Worm (Caenorhabditis elegans) whole organism, young adult: ENCODE data around the gene zip-10.

Source experiments
- B0019.2 ChIP-seq: fragments of 200-800 bp; sonication (Bioruptor generic); conservative IDR thresholded peaks from 2 replicates; pipeline ENCODE4 v1.3.6; 2022; ENCODE audit warnings: missing genetic modification reagents, missing genetic modification characterization, missing compliant biosample characterization
- B0035.1 ChIP-seq: sonication (generic microtip); optimal IDR thresholded peaks from 2 replicates; lab custom pipeline; 2016; ENCODE audit warnings: missing genetic modification characterization, mild to moderate bottlenecking, missing compliant biosample characterization, missing genotype, missing genetic modification reagents
- C17E4.6 ChIP-seq: fragments of 200-800 bp; sonication (Bioruptor generic); IDR thresholded peaks from 2 replicates; pipeline ENCODE4 v1.3.6; 2022; ENCODE audit warnings: missing genetic modification reagents, missing genetic modification characterization, missing compliant biosample characterization
- D2030.7 ChIP-seq: fragments of 200-800 bp; sonication (Bioruptor generic); IDR thresholded peaks from 2 replicates; pipeline ENCODE4 v1.3.6; 2022; ENCODE audit warnings: missing genetic modification reagents, missing genetic modification characterization, missing compliant biosample characterization
- F10E7.11 ChIP-seq: sonication (generic microtip); optimal IDR thresholded peaks from 2 replicates; lab custom pipeline; 2017; ENCODE audit warnings: mild to moderate bottlenecking, missing genetic modification characterization, moderate library complexity, missing compliant biosample characterization
- F33H1.4 ChIP-seq: fragments of 200-800 bp; sonication (Bioruptor generic); IDR thresholded peaks from 2 replicates; pipeline ENCODE4 v1.3.6; 2022; ENCODE audit warnings: missing genetic modification reagents, missing genetic modification characterization, missing compliant biosample characterization
- F39B2.1 ChIP-seq: fragments of 200-800 bp; sonication (Bioruptor generic); IDR thresholded peaks from 2 replicates; pipeline ENCODE4 v1.3.6; 2022; ENCODE audit warnings: missing genetic modification reagents, missing genetic modification characterization, missing compliant biosample characterization
- F52B5.7 ChIP-seq: sonication (generic microtip); optimal IDR thresholded peaks from 2 replicates; lab custom pipeline; 2016; ENCODE audit warnings: mild to moderate bottlenecking, missing genetic modification characterization, missing compliant biosample characterization
- F55B11.4 ChIP-seq: sonication (generic microtip); optimal IDR thresholded peaks from 2 replicates; lab custom pipeline; 2016; ENCODE audit warnings: missing compliant biosample characterization, missing genetic modification characterization, borderline replicate concordance; ENCODE audit not compliant: insufficient read depth
- F57A8.1 ChIP-seq: fragments of 200-800 bp; sonication (Bioruptor generic); optimal IDR thresholded peaks from 2 replicates; lab custom pipeline; 2018; ENCODE audit warnings: mild to moderate bottlenecking, missing genetic modification characterization, moderate library complexity, missing compliant biosample characterization
- F57C9.4 ChIP-seq: sonication (generic microtip); optimal IDR thresholded peaks from 2 replicates; lab custom pipeline; 2017; ENCODE audit warnings: mild to moderate bottlenecking, missing genetic modification characterization, missing compliant biosample characterization
- akir-1 ChIP-seq: fragments of 200-800 bp; sonication (Bioruptor generic); optimal IDR thresholded peaks from 2 replicates; lab custom pipeline; 2018; ENCODE audit warnings: mild to moderate bottlenecking, missing genetic modification characterization, moderate library complexity, missing compliant biosample characterization
- attf-5 ChIP-seq: fragments of 200-800 bp; sonication (Bioruptor generic); optimal IDR thresholded peaks from 2 replicates; lab custom pipeline; 2018; ENCODE audit warnings: mild to moderate bottlenecking, missing genetic modification characterization, missing compliant biosample characterization
- cebp-1 ChIP-seq, 2 experiments: fragments of 200-800 bp in 1 of 2; sonication (Bioruptor generic) in 1 of 2; sonication (generic microtip) in 1 of 2; IDR thresholded peaks in 1 of 2; optimal IDR thresholded peaks in 1 of 2; 2 replicates each; pipeline versions ENCODE4 v1.3.6 to Lab custom; 2017 to 2022; ENCODE audit warnings: missing compliant biosample characterization in 2 of 2, missing genetic modification characterization in 2 of 2, mild to moderate bottlenecking in 1 of 2, missing genetic modification reagents in 1 of 2, moderate library complexity in 1 of 2
- ceh-100 ChIP-seq: fragments of 200-800 bp; sonication (Bioruptor generic); IDR thresholded peaks from 2 replicates; pipeline ENCODE4 v1.3.6; 2022; ENCODE audit warnings: missing genetic modification reagents, missing genetic modification characterization, missing compliant biosample characterization
- ceh-27 ChIP-seq: fragments of 200-800 bp; sonication (Bioruptor generic); optimal IDR thresholded peaks from 2 replicates; lab custom pipeline; 2018; ENCODE audit warnings: mild to moderate bottlenecking, missing genetic modification characterization, moderate library complexity, missing compliant biosample characterization
- ceh-58 ChIP-seq: fragments of 200-800 bp; sonication (Bioruptor generic); IDR thresholded peaks from 2 replicates; pipeline ENCODE4 v1.3.6; 2022; ENCODE audit warnings: missing genetic modification characterization, missing compliant biosample characterization
- chd-7 ChIP-seq: sonication (generic microtip); optimal IDR thresholded peaks from 2 replicates; lab custom pipeline; 2016; ENCODE audit warnings: mild to moderate bottlenecking, missing genetic modification characterization, moderate library complexity, missing compliant biosample characterization
- dox-1 ChIP-seq: fragments of 200-800 bp; sonication (Bioruptor generic); IDR thresholded peaks from 2 replicates; pipeline ENCODE4 v1.3.6; 2022; ENCODE audit warnings: missing genetic modification reagents, missing genetic modification characterization, missing compliant biosample characterization
- efl-1 ChIP-seq: fragments of 150-350 bp; optimal IDR thresholded peaks from 2 replicates; lab custom pipeline; 2014; ENCODE audit warnings: missing biosample characterization, missing genetic modification reagents, missing genetic modification characterization
- ekl-4 ChIP-seq: fragments of 200-800 bp; sonication (Bioruptor generic); IDR thresholded peaks from 2 replicates; pipeline ENCODE4 v1.3.6; 2022; ENCODE audit warnings: missing genetic modification reagents, missing genetic modification characterization, missing compliant biosample characterization
- ets-4 ChIP-seq: fragments of 200-800 bp; sonication (Bioruptor generic); optimal IDR thresholded peaks from 2 replicates; lab custom pipeline; 2018; ENCODE audit warnings: mild to moderate bottlenecking, missing genetic modification characterization, missing compliant biosample characterization
- fkh-3 ChIP-seq: sonication (generic microtip); optimal IDR thresholded peaks from 2 replicates; lab custom pipeline; 2016; ENCODE audit warnings: mild to moderate bottlenecking, missing genetic modification characterization, missing compliant biosample characterization
- hlh-26 ChIP-seq: fragments of 200-800 bp; sonication (Bioruptor generic); conservative IDR thresholded peaks from 2 replicates; pipeline ENCODE4 v1.3.6; 2022; ENCODE audit warnings: missing genetic modification reagents, missing genetic modification characterization, missing compliant biosample characterization
- hmg-20 ChIP-seq: fragments of 200-800 bp; sonication (Bioruptor generic); IDR thresholded peaks from 2 replicates; pipeline ENCODE4 v1.3.6; 2022; ENCODE audit warnings: missing genetic modification reagents, missing genetic modification characterization, missing compliant biosample characterization
- hrde-1 ChIP-seq: sonication (generic microtip); optimal IDR thresholded peaks from 2 replicates; lab custom pipeline; 2016; ENCODE audit warnings: missing genetic modification characterization, mild to moderate bottlenecking, missing compliant biosample characterization, moderate library complexity, missing genotype, missing genetic modification reagents, borderline replicate concordance
- hsf-1 ChIP-seq: fragments of 200-800 bp; sonication (Bioruptor generic); IDR thresholded peaks from 2 replicates; pipeline ENCODE4 v1.3.6; 2022; ENCODE audit warnings: missing genetic modification reagents, missing genetic modification characterization, missing compliant biosample characterization
- lag-1 ChIP-seq: fragments of 200-800 bp; sonication (Bioruptor generic); IDR thresholded peaks from 2 replicates; pipeline ENCODE4 v1.3.6; 2022; ENCODE audit warnings: missing genetic modification reagents, missing genetic modification characterization, missing compliant biosample characterization
- let-526 ChIP-seq: fragments of 200-800 bp; sonication (Bioruptor generic); IDR thresholded peaks from 2 replicates; pipeline ENCODE4 v1.3.6; 2022; ENCODE audit warnings: missing genetic modification reagents, missing genetic modification characterization, missing compliant biosample characterization
- lin-35 ChIP-seq, 3 experiments: fragments of 150-350 bp in 2 of 3; sonication (generic microtip) in 1 of 3; optimal IDR thresholded peaks; 2 replicates each; lab custom pipeline; 2014 to 2018; ENCODE audit warnings: missing biosample characterization in 3 of 3, missing genetic modification characterization in 3 of 3, missing genetic modification reagents in 3 of 3
- lin-40 ChIP-seq: sonication (generic microtip); optimal IDR thresholded peaks from 2 replicates; lab custom pipeline; 2016; ENCODE audit warnings: missing genetic modification characterization, mild to moderate bottlenecking, missing compliant biosample characterization, missing genotype, missing genetic modification reagents
- lin-54 ChIP-seq: fragments of 200-800 bp; sonication (Bioruptor generic); optimal IDR thresholded peaks from 2 replicates; lab custom pipeline; 2018; ENCODE audit warnings: mild to moderate bottlenecking, missing genetic modification characterization, missing compliant biosample characterization
- madf-10 ChIP-seq: sonication (generic microtip); optimal IDR thresholded peaks from 2 replicates; lab custom pipeline; 2016; ENCODE audit warnings: mild to moderate bottlenecking, missing genetic modification characterization, missing compliant biosample characterization
- mes-4 ChIP-seq: sonication (generic microtip); optimal IDR thresholded peaks from 2 replicates; lab custom pipeline; 2016; ENCODE audit warnings: missing genotype, missing genetic modification characterization, missing compliant biosample characterization
- nhr-80 ChIP-seq: sonication (generic microtip); optimal IDR thresholded peaks from 2 replicates; lab custom pipeline; 2016; ENCODE audit warnings: missing genetic modification characterization, missing compliant biosample characterization
- pbrm-1 ChIP-seq: fragments of 200-800 bp; sonication (Bioruptor generic); IDR thresholded peaks from 2 replicates; pipeline ENCODE4 v1.3.6; 2022; ENCODE audit warnings: missing genetic modification reagents, missing genetic modification characterization, missing compliant biosample characterization
- pha-4 ChIP-seq: fragments of 150-350 bp; sonication (generic microtip); optimal IDR thresholded peaks from 2 replicates; lab custom pipeline; 2014; ENCODE audit warnings: missing biosample characterization, missing genetic modification reagents, missing genetic modification characterization
- rcor-1 ChIP-seq: fragments of 200-800 bp; sonication (Bioruptor generic); IDR thresholded peaks from 2 replicates; pipeline ENCODE4 v1.3.6; 2022; ENCODE audit warnings: missing genetic modification reagents, missing genetic modification characterization, missing compliant biosample characterization
- sdz-38 ChIP-seq: sonication (generic microtip); optimal IDR thresholded peaks from 2 replicates; lab custom pipeline; 2016; ENCODE audit warnings: missing genotype, missing genetic modification characterization, missing compliant biosample characterization
- snpc-1.1 ChIP-seq: sonication (generic microtip); optimal IDR thresholded peaks from 2 replicates; lab custom pipeline; 2017; ENCODE audit warnings: missing genetic modification characterization, mild to moderate bottlenecking, missing compliant biosample characterization, antibody characterized with exemption, moderate library complexity, missing genotype, missing genetic modification reagents; ENCODE audit not compliant: insufficient read depth
- somi-1 ChIP-seq: fragments of 200-800 bp; sonication (Bioruptor generic); optimal IDR thresholded peaks from 2 replicates; lab custom pipeline; 2018; ENCODE audit warnings: mild to moderate bottlenecking, missing genetic modification characterization, missing compliant biosample characterization
- unc-130 ChIP-seq: sonication (generic microtip); optimal IDR thresholded peaks from 2 replicates; lab custom pipeline; 2016; ENCODE audit warnings: missing genetic modification reagents, missing genetic modification characterization, missing compliant biosample characterization
- ztf-26 ChIP-seq: sonication (generic microtip); optimal IDR thresholded peaks from 2 replicates; lab custom pipeline; 2017; ENCODE audit warnings: missing genetic modification characterization, missing compliant biosample characterization
- ztf-3 ChIP-seq: fragments of 200-800 bp; sonication (Bioruptor generic); optimal IDR thresholded peaks from 2 replicates; lab custom pipeline; 2018; ENCODE audit warnings: mild to moderate bottlenecking, missing genetic modification characterization, missing compliant biosample characterization

zip-10 gene

DNA sequence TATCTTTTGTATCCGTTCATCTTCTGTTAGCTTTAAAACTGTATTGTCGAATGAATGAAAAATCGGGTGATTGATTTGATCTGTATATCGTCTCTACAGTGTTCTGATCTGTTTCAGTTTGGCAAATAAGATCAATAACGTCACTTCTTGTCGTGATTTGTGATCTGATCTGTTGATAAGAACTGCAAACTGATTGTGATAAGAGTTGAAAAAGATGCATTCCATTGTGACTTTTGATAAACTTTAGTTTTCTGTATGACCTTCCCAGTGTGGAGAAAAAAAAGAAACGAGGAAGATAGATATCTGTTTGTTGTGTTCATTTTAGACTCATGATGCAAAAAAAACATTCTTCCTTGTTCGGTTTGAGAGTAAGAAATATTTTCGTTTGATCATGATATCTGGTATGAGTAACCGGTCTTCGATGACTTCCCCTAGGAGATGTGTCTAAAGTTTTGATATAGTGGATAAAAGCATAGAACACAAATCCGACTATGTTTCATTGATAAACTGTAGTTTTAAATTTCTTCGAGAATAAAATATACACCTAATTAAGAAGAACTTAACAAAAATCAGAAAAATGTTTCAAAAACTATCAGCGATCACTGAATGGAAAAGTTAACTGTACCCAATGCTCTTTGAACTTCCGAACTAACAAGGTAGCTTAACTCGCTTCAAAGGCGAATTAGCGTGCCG lies 35.6 kb downstream of the zip-10 start:
- TF ChIP-seq somi-1 (GFP tag; lab: Kevin White, UChicago) (peak; percentile 53), nhr-80 (peak; percentile 38), ztf-26 (tag; lab: Kevin White, UChicago) (peak; percentile 41), cebp-1 (GFP tag; IDR thresholded peaks at IDR 0.05; lab: Robert Waterston, UW) (no peak), cebp-1 (tag; optimal IDR thresholded peaks at IDR 0.05; lab: Kevin White, UChicago) (no peak), lin-40 (tag; lab: Kevin White, UChicago) (peak; percentile 40)

ce11 chrV:11613007-11613406 lies 37.6 kb downstream of the zip-10 start, which contains the start of gene tag-290:
tag-290 (plus strand) TSS chrV:11613307.
- TF ChIP-seq pha-4 (no peak), lin-40 (tag; lab: Kevin White, UChicago) (no peak), B0019.2 (no peak), hsf-1 (GFP tag; lab: Robert Waterston, UW) (no peak), hmg-20 (GFP tag; lab: Robert Waterston, UW) (no peak), F39B2.1 (GFP tag; lab: Robert Waterston, UW) (no peak), fkh-3 (tag; lab: Kevin White, UChicago) (no peak), ceh-100 (GFP tag; lab: Robert Waterston, UW) (no peak), mes-4 (no peak), ceh-27 (GFP tag; lab: Kevin White, UChicago) (no peak), sdz-38 (no peak), D2030.7 (GFP tag; lab: Robert Waterston, UW) (no peak), attf-5 (GFP tag; lab: Kevin White, UChicago) (no peak), dox-1 (GFP tag; lab: Robert Waterston, UW) (no peak), F52B5.7 (tag; lab: Kevin White, UChicago) (no peak), rcor-1 (GFP tag; lab: Robert Waterston, UW) (no peak), F33H1.4 (no peak)

ce11 chrV:11610481-11610880 lies 40.1 kb downstream of the zip-10 start, which contains the start of gene sas-5:
sas-5 (plus strand) TSS chrV:11610737.
- TF ChIP-seq F57A8.1 (GFP tag; lab: Kevin White, UChicago) (no peak), lin-54 (GFP tag; lab: Kevin White, UChicago) (peak; percentile 87), snpc-1.1 (peak; percentile 65), B0035.1 (tag; lab: Kevin White, UChicago) (no peak), akir-1 (no peak), C17E4.6 (GFP tag; lab: Robert Waterston, UW) (0 out of 2 replicates have a peak, but pooled peaks have one; percentile 22), hsf-1 (GFP tag; lab: Robert Waterston, UW) (peak; percentile 43; the same call in 1 of the 2 replicates), ztf-3 (no peak), lag-1 (no peak), attf-5 (GFP tag; lab: Kevin White, UChicago) (peak; percentile 54), madf-10 (tag; lab: Kevin White, UChicago) (peak; percentile 54), chd-7 (tag; lab: Kevin White, UChicago) (no peak), let-526 (GFP tag; lab: Robert Waterston, UW) (no peak), lin-35 (GFP tag; optimal IDR thresholded peaks at IDR 0.05; lab: Kevin White, UChicago) (peak; percentile 55 to 83 (median 71)), unc-130 (GFP tag; lab: Kevin White, UChicago) (peak; percentile 60), F55B11.4 (tag; lab: Kevin White, UChicago) (no peak), ceh-58 (no peak), efl-1 (GFP tag; lab: Kevin White, UChicago) (peak; percentile 92), ekl-4 (GFP tag; lab: Robert Waterston, UW) (peak; percentile 78), pbrm-1 (peak; percentile 82), F57C9.4 (no peak), sdz-38 (no peak), hlh-26 (GFP tag; lab: Robert Waterston, UW) (no peak), dox-1 (GFP tag; lab: Robert Waterston, UW) (peak; percentile 87), ets-4 (no peak), F10E7.11 (tag; lab: Kevin White, UChicago) (no peak), lin-40 (tag; lab: Kevin White, UChicago) (peak; percentile 51), hrde-1 (tag; lab: Kevin White, UChicago) (no peak)
